Worm (Caenorhabditis elegans) whole organism, L1 larva: ENCODE data around the gene srbc-29.

ENCODE experiments used
- blmp-1 ChIP-seq: fragments of 150-350 bp; optimal IDR thresholded peaks from 2 replicates; lab custom pipeline; 2014; ENCODE audit warnings: missing biosample characterization, missing genetic modification characterization
- nhr-11 ChIP-seq: fragments of 150-350 bp; optimal IDR thresholded peaks from 2 replicates; lab custom pipeline; 2014; ENCODE audit warnings: missing biosample characterization, missing genetic modification characterization
- nhr-85 ChIP-seq: sonication (generic microtip); peaks from one replicate; lab custom pipeline; 2016; ENCODE audit warnings: missing genetic modification characterization, inconsistent platforms, missing compliant biosample characterization

DNA sequence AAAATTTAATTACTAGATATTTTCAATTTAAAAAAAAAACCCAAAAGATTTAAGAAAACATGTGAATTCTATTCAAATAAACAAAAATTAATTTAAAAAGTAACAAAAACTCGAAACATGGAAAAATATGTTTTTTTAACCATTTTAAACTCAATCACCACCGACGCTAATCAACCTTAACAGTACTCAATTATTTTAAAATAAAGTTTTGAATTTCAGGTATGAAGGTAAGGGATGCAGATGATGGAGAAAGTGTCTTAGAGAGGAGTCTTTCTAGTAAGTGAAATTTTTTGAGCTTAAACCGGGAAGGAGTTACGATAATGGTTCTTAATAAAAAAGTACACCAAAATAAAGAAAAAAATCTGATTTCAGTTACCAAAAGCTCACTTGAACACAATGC lies 7.2 kb downstream of the srbc-29 start, which contains the start of gene slc-28.1:
- TF ChIP-seq blmp-1 (tag; lab: Kevin White, UChicago) (no peak), nhr-11 (tag; lab: Kevin White, UChicago) (no peak), nhr-85 (tag; lab: Kevin White, UChicago) (no peak)
